Fruit fly (Drosophila melanogaster) whole organism: ENCODE data around the gene CG32199.

Experiments
- CG8478 ChIP-seq: fragments of >200 bp; optimal IDR thresholded peaks from 2 replicates; lab custom pipeline; 2018; ENCODE audit warnings: inconsistent platforms
- Dll ChIP-seq: fragments of >200 bp; optimal IDR thresholded peaks from 2 replicates; lab custom pipeline; 2017
- EcR ChIP-seq, 2 experiments: fragments of >200 bp; optimal IDR thresholded peaks; 2 replicates each; lab custom pipeline; 2017; ENCODE audit warnings: missing biosample characterization in 2 of 2, missing genetic modification characterization in 2 of 2, missing genetic modification reagents in 2 of 2
- pan ChIP-seq: fragments of >200 bp; optimal IDR thresholded peaks from 2 replicates; lab custom pipeline; 2017
- psq ChIP-seq: fragments of >200 bp; optimal IDR thresholded peaks from 2 replicates; lab custom pipeline; 2017
- usp ChIP-seq: fragments of >200 bp; optimal IDR thresholded peaks from 2 replicates; lab custom pipeline; 2017; ENCODE audit warnings: missing biosample characterization, missing genetic modification characterization, mixed read lengths

CG32199 gene

dm6 chr3L:18625786-18626185 lies 14.1 kb downstream of the CG32199 start, which contains the start of gene MYPT-75D:
TSS of gene MYPT-75D (plus strand) at chr3L:18625959.
- TF ChIP-seq usp (GFP tag; lab: Kevin White, UChicago) = no peak
- no peak for TF ChIP-seq EcR (GFP tag; optimal IDR thresholded peaks at IDR 0.05; lab: Kevin White, UChicago)
- TF ChIP-seq Dll (lab: Kevin White, UChicago) = no peak
- TF ChIP-seq pan (lab: Kevin White, UChicago) = no peak
- no peak for TF ChIP-seq CG8478 (lab: Kevin White, UChicago)
- no peak for TF ChIP-seq psq

- TF ChIP-seq Dll (lab: Kevin White, UChicago) = no peak
- TF ChIP-seq pan (lab: Kevin White, UChicago) = no peak
- no peak for TF ChIP-seq psq
- no peak for TF ChIP-seq usp (GFP tag; lab: Kevin White, UChicago)
- TF ChIP-seq CG8478 (lab: Kevin White, UChicago) = no peak
- TF ChIP-seq EcR (GFP tag; optimal IDR thresholded peaks at IDR 0.05; lab: Kevin White, UChicago) = no peak
Measured at dm6 chr3L:18626451-18627079, 14.9 kb downstream of the CG32199 start.

dm6 chr3L:18627657-18628455 lies 16.2 kb downstream of the CG32199 start:
- no peak for TF ChIP-seq pan (lab: Kevin White, UChicago)
- TF ChIP-seq Dll (lab: Kevin White, UChicago) = no peak
- no peak for TF ChIP-seq CG8478 (lab: Kevin White, UChicago)
- TF ChIP-seq usp (GFP tag; lab: Kevin White, UChicago) = no peak
- TF ChIP-seq psq = no peak
- no peak for TF ChIP-seq EcR (GFP tag; optimal IDR thresholded peaks at IDR 0.05; lab: Kevin White, UChicago)

- TF ChIP-seq pan (lab: Kevin White, UChicago) (no peak), EcR (GFP tag; optimal IDR thresholded peaks at IDR 0.05; lab: Kevin White, UChicago) (no peak), Dll (lab: Kevin White, UChicago) (no peak), usp (GFP tag; lab: Kevin White, UChicago) (no peak), psq (no peak), CG8478 (lab: Kevin White, UChicago) (no peak)
Measured at dm6 chr3L:18628458-18628857, 16.8 kb downstream of the CG32199 start.

dm6 chr3L:18629874-18630273 lies 18.2 kb downstream of the CG32199 start:
- TF ChIP-seq Dll (lab: Kevin White, UChicago) = no peak
- TF ChIP-seq usp (GFP tag; lab: Kevin White, UChicago) = no peak
- no peak for TF ChIP-seq CG8478 (lab: Kevin White, UChicago)
- TF ChIP-seq pan (lab: Kevin White, UChicago) = no peak
- no peak for TF ChIP-seq psq
- no peak for TF ChIP-seq EcR (GFP tag; optimal IDR thresholded peaks at IDR 0.05; lab: Kevin White, UChicago)

- no peak for TF ChIP-seq CG8478 (lab: Kevin White, UChicago)
- TF ChIP-seq usp (GFP tag; lab: Kevin White, UChicago) = no peak
- no peak for TF ChIP-seq psq
- no peak for TF ChIP-seq pan (lab: Kevin White, UChicago)
- no peak for TF ChIP-seq Dll (lab: Kevin White, UChicago)
- TF ChIP-seq EcR (GFP tag; optimal IDR thresholded peaks at IDR 0.05; lab: Kevin White, UChicago) = no peak
Measured at dm6 chr3L:18632187-18632635, 20.5 kb downstream of the CG32199 start.

dm6 chr3L:18633084-18633483 lies 21.4 kb downstream of the CG32199 start:
- TF ChIP-seq EcR (GFP tag; optimal IDR thresholded peaks at IDR 0.05; lab: Kevin White, UChicago) (no peak), CG8478 (lab: Kevin White, UChicago) (no peak), psq (no peak), pan (lab: Kevin White, UChicago) (no peak), Dll (lab: Kevin White, UChicago) (no peak), usp (GFP tag; lab: Kevin White, UChicago) (no peak)

- TF ChIP-seq psq (no peak), pan (lab: Kevin White, UChicago) (peak; percentile 32)
Measured at dm6 chr3L:18634792-18635471, 23.2 kb downstream of the CG32199 start.

- TF ChIP-seq pan (lab: Kevin White, UChicago) = no peak
- TF ChIP-seq psq = no peak
- no peak for TF ChIP-seq CG8478 (lab: Kevin White, UChicago)
- no peak for TF ChIP-seq EcR (GFP tag; optimal IDR thresholded peaks at IDR 0.05; lab: Kevin White, UChicago)
- TF ChIP-seq usp (GFP tag; lab: Kevin White, UChicago) = no peak
- no peak for TF ChIP-seq Dll (lab: Kevin White, UChicago)
Measured at dm6 chr3L:18636782-18637181, 25.1 kb downstream of the CG32199 start.

dm6 chr3L:18637348-18637747 lies 25.6 kb downstream of the CG32199 start:
- TF ChIP-seq EcR (GFP tag; optimal IDR thresholded peaks at IDR 0.05; lab: Kevin White, UChicago) (no peak), Dll (lab: Kevin White, UChicago) (no peak), pan (lab: Kevin White, UChicago) (no peak), psq (no peak), CG8478 (lab: Kevin White, UChicago) (no peak), usp (GFP tag; lab: Kevin White, UChicago) (no peak)

dm6 chr3L:18638043-18638442 lies 26.3 kb downstream of the CG32199 start:
- TF ChIP-seq usp (GFP tag; lab: Kevin White, UChicago) (no peak), psq (no peak), CG8478 (lab: Kevin White, UChicago) (no peak), pan (lab: Kevin White, UChicago) (no peak), Dll (lab: Kevin White, UChicago) (no peak), EcR (GFP tag; optimal IDR thresholded peaks at IDR 0.05; lab: Kevin White, UChicago) (no peak)
